Worm (Caenorhabditis elegans) whole organism, L2 larva: Measurements from ENCODE around the gene vit-4.

Source experiments
- blmp-1 ChIP-seq: sonication (generic microtip); optimal IDR thresholded peaks from 2 replicates; lab custom pipeline; 2017; ENCODE audit warnings: missing genetic modification characterization, mild to moderate bottlenecking, missing compliant biosample characterization, antibody characterized with exemption, moderate library complexity; ENCODE audit not compliant: insufficient read depth
- lin-39 ChIP-seq: fragments of 150-350 bp; optimal IDR thresholded peaks from 2 replicates; lab custom pipeline; 2014; ENCODE audit warnings: missing biosample characterization, missing genetic modification reagents, missing genetic modification characterization
- nhr-6 ChIP-seq: fragments of 150-350 bp; optimal IDR thresholded peaks from 2 replicates; lab custom pipeline; 2014; ENCODE audit warnings: missing biosample characterization, missing genetic modification characterization

- TF ChIP-seq blmp-1 (tag; lab: Kevin White, UChicago): no peak
- no peak for TF ChIP-seq lin-39 (tag; lab: Kevin White, UChicago)
- TF ChIP-seq nhr-6 (tag; lab: Kevin White, UChicago): no peak
Measured at ce11 chrX:3590510-3590909, 26.7 kb upstream of the vit-4 start.
